Fruit fly (Drosophila melanogaster) whole organism, embryonic: Measurements from ENCODE around the gene CG42579.
A peak's percentile ranks its signal among the peaks of the same experiment; 100 is the strongest.

Source experiments
- Adf1 ChIP-seq: fragments of 200-800 bp; sonication (Bioruptor generic); IDR thresholded peaks from 2 replicates; pipeline ENCODE4 v1.3.6; 2022; ENCODE audit warnings: missing biosample characterization, missing genetic modification characterization
- Atf6 ChIP-seq: fragments of 200-800 bp; sonication (Bioruptor generic); IDR thresholded peaks from 2 replicates; pipeline ENCODE4 v1.3.6; 2022; ENCODE audit warnings: missing biosample characterization, missing genetic modification characterization
- BtbVII ChIP-seq: fragments of 200-800 bp; sonication (Bioruptor generic); optimal IDR thresholded peaks from 3 replicates; lab custom pipeline; 2017; ENCODE audit warnings: missing biosample characterization, mild to moderate bottlenecking, missing genetic modification characterization
- CG10654 ChIP-seq: fragments of 200-800 bp; sonication (Bioruptor generic); optimal IDR thresholded peaks from 2 replicates; lab custom pipeline; 2016; ENCODE audit warnings: missing biosample characterization, missing genetic modification characterization
- CG1603 ChIP-seq: fragments of 200-800 bp; sonication (Bioruptor generic); optimal IDR thresholded peaks from 2 replicates; lab custom pipeline; 2019; ENCODE audit warnings: missing biosample characterization, mild to moderate bottlenecking, missing genetic modification characterization, moderate library complexity
- CG18011 ChIP-seq: fragments of 200-800 bp; sonication (Bioruptor generic); optimal IDR thresholded peaks from 2 replicates; lab custom pipeline; 2017; ENCODE audit warnings: missing biosample characterization, missing genetic modification characterization, mild to moderate bottlenecking, moderate library complexity, missing genotype
- CG2678 ChIP-seq: fragments of 200-800 bp; sonication (Bioruptor generic); optimal IDR thresholded peaks from 3 replicates; lab custom pipeline; 2019; ENCODE audit warnings: missing biosample characterization, mild to moderate bottlenecking, missing genetic modification characterization, moderate library complexity
- CG4328 ChIP-seq: fragments of 200-800 bp; sonication (Bioruptor generic); optimal IDR thresholded peaks from 3 replicates; lab custom pipeline; 2017; ENCODE audit warnings: missing biosample characterization, missing genetic modification reagents, missing genetic modification characterization
- CG6175 ChIP-seq: fragments of 200-800 bp; sonication (Bioruptor generic); IDR thresholded peaks from 3 replicates; pipeline ENCODE4 v1.3.6; 2022; ENCODE audit warnings: missing biosample characterization, missing genetic modification characterization
- CG6272 ChIP-seq: fragments of 200-800 bp; sonication (Bioruptor generic); IDR thresholded peaks from 2 replicates; pipeline ENCODE4 v1.3.6; 2022; ENCODE audit warnings: missing biosample characterization, missing genetic modification characterization
- CG7745 ChIP-seq: fragments of 200-800 bp; sonication (Bioruptor generic); optimal IDR thresholded peaks from 2 replicates; lab custom pipeline; 2018; ENCODE audit warnings: missing biosample characterization, mild to moderate bottlenecking, missing genetic modification characterization, moderate library complexity
- CG8478 ChIP-seq: fragments of >200 bp; optimal IDR thresholded peaks from 2 replicates; lab custom pipeline; 2018
- D19B ChIP-seq: fragments of 200-800 bp; sonication (Bioruptor generic); optimal IDR thresholded peaks from 2 replicates; lab custom pipeline; 2017; ENCODE audit warnings: missing biosample characterization, mild to moderate bottlenecking, missing genetic modification characterization
- Dbx ChIP-seq: fragments of 200-800 bp; sonication (Bioruptor generic); IDR thresholded peaks from 3 replicates; pipeline ENCODE4 v1.3.6; 2022; ENCODE audit warnings: missing biosample characterization, missing genetic modification characterization
- Dfd ChIP-seq, 2 experiments: fragments of >200 bp; optimal IDR thresholded peaks; 2 replicates each; lab custom pipeline; 2017; ENCODE audit warnings: missing biosample characterization in 2 of 2, missing genetic modification characterization in 2 of 2
- Fer3 ChIP-seq: fragments of 200-800 bp; sonication (Bioruptor generic); optimal IDR thresholded peaks from 2 replicates; lab custom pipeline; 2018; ENCODE audit warnings: missing biosample characterization, mild to moderate bottlenecking, missing genetic modification characterization, moderate library complexity
- GATAe ChIP-seq: fragments of 200-800 bp; sonication (Bioruptor generic); conservative IDR thresholded peaks from 2 replicates; pipeline ENCODE4 v1.3.6; 2022; ENCODE audit warnings: missing biosample characterization, missing genetic modification characterization
- Hey ChIP-seq: fragments of 200-800 bp; sonication (Bioruptor generic); optimal IDR thresholded peaks from 3 replicates; lab custom pipeline; 2018; ENCODE audit warnings: missing biosample characterization, mild to moderate bottlenecking, missing genetic modification characterization
- HmgD ChIP-seq: fragments of 200-800 bp; sonication (Bioruptor generic); optimal IDR thresholded peaks from 3 replicates; lab custom pipeline; 2016; ENCODE audit warnings: missing biosample characterization, missing genetic modification characterization
- Lhr ChIP-seq: fragments of 200-800 bp; sonication (Bioruptor generic); optimal IDR thresholded peaks from 3 replicates; lab custom pipeline; 2017; ENCODE audit warnings: mild to moderate bottlenecking, missing biosample characterization, missing genetic modification reagents, missing genetic modification characterization
- Med ChIP-seq: fragments of 200-800 bp; sonication (Bioruptor generic); peaks from one replicate; lab custom pipeline; 2016; ENCODE audit warnings: missing biosample characterization, missing genetic modification characterization, mild to moderate bottlenecking, inconsistent platforms, moderate library complexity
- Meics ChIP-seq: fragments of 200-800 bp; sonication (Bioruptor generic); optimal IDR thresholded peaks from 2 replicates; lab custom pipeline; 2017; ENCODE audit warnings: missing biosample characterization, mild to moderate bottlenecking, missing genetic modification characterization
- NC2α ChIP-seq: fragments of 200-800 bp; sonication (Bioruptor generic); optimal IDR thresholded peaks from 2 replicates; lab custom pipeline; 2016; ENCODE audit warnings: missing biosample characterization, missing genetic modification characterization
- NC2β ChIP-seq: fragments of 200-800 bp; sonication (Bioruptor generic); optimal IDR thresholded peaks from 2 replicates; lab custom pipeline; 2016; ENCODE audit warnings: missing biosample characterization, missing genetic modification characterization
- Oli ChIP-seq: fragments of 200-800 bp; sonication (Bioruptor generic); optimal IDR thresholded peaks from 2 replicates; lab custom pipeline; 2018; ENCODE audit warnings: missing biosample characterization, mild to moderate bottlenecking, missing genetic modification characterization, moderate library complexity
- Scr ChIP-seq: fragments of 200-800 bp; sonication (Bioruptor generic); IDR thresholded peaks from 2 replicates; pipeline ENCODE4 v1.3.6; 2022; ENCODE audit warnings: missing biosample characterization, missing genetic modification characterization; ENCODE audit not compliant: partially characterized antibody
- Sox100B ChIP-seq: fragments of 200-800 bp; sonication (Bioruptor generic); optimal IDR thresholded peaks from 3 replicates; lab custom pipeline; 2018; ENCODE audit warnings: missing biosample characterization, mild to moderate bottlenecking, missing genetic modification characterization
- Sry-δ ChIP-seq: fragments of 200-800 bp; sonication (Bioruptor generic); optimal IDR thresholded peaks from 2 replicates; lab custom pipeline; 2016; ENCODE audit warnings: missing biosample characterization, missing genetic modification characterization
- abd-A ChIP-seq: fragments of 200-800 bp; sonication (Bioruptor generic); optimal IDR thresholded peaks from 3 replicates; lab custom pipeline; 2019; ENCODE audit warnings: missing biosample characterization, mild to moderate bottlenecking, missing genetic modification characterization, moderate library complexity
- ase ChIP-seq: fragments of 200-800 bp; sonication (Bioruptor generic); IDR thresholded peaks from 3 replicates; pipeline ENCODE4 v1.3.6; 2022; ENCODE audit warnings: missing biosample characterization, missing genetic modification characterization
- bbx ChIP-seq: fragments of 200-800 bp; sonication (Bioruptor generic); IDR thresholded peaks from 2 replicates; pipeline ENCODE4 v1.3.6; 2022; ENCODE audit warnings: missing biosample characterization, missing genetic modification characterization; ENCODE audit not compliant: partially characterized antibody
- croc ChIP-seq: fragments of 200-800 bp; sonication (Bioruptor generic); conservative IDR thresholded peaks from 3 replicates; pipeline ENCODE4 v1.3.6; 2022; ENCODE audit warnings: missing biosample characterization, missing genetic modification characterization
- dimm ChIP-seq: fragments of 200-800 bp; sonication (Bioruptor generic); IDR thresholded peaks from 2 replicates; pipeline ENCODE4 v1.3.6; 2022; ENCODE audit warnings: missing biosample characterization, missing genetic modification characterization
- esg ChIP-seq: fragments of 200-800 bp; sonication (Bioruptor generic); conservative IDR thresholded peaks from 2 replicates; pipeline ENCODE4 v1.3.6; 2022; ENCODE audit warnings: missing biosample characterization, missing genetic modification characterization
- eve ChIP-seq, 2 experiments: fragments of >200 bp; optimal IDR thresholded peaks; 2 replicates each; lab custom pipeline; 2017; ENCODE audit warnings: missing biosample characterization in 2 of 2, missing genetic modification characterization in 2 of 2
- gce ChIP-seq: fragments of 200-800 bp; sonication (Bioruptor generic); IDR thresholded peaks from 3 replicates; pipeline ENCODE4 v1.3.6; 2022; ENCODE audit warnings: missing biosample characterization, missing genetic modification characterization
- gsb-n ChIP-seq: fragments of 200-800 bp; sonication (Bioruptor generic); optimal IDR thresholded peaks from 3 replicates; lab custom pipeline; 2018; ENCODE audit warnings: missing biosample characterization, mild to moderate bottlenecking, missing genetic modification characterization
- gt ChIP-seq: fragments of 200-800 bp; sonication (Bioruptor generic); IDR thresholded peaks from 2 replicates; pipeline ENCODE4 v1.3.6; 2022; ENCODE audit warnings: missing biosample characterization, missing genetic modification characterization
- lmd ChIP-seq: fragments of 200-800 bp; sonication (Bioruptor generic); IDR thresholded peaks from 2 replicates; pipeline ENCODE4 v1.3.6; 2022; ENCODE audit warnings: missing biosample characterization, missing genetic modification characterization
- mld ChIP-seq: fragments of 200-800 bp; sonication (Bioruptor generic); IDR thresholded peaks from 3 replicates; pipeline ENCODE4 v1.3.6; 2022; ENCODE audit warnings: missing biosample characterization, missing genetic modification characterization; ENCODE audit not compliant: partially characterized antibody
- odd ChIP-seq: fragments of 200-800 bp; sonication (Bioruptor generic); optimal IDR thresholded peaks from 2 replicates; lab custom pipeline; 2017; ENCODE audit warnings: missing biosample characterization, mild to moderate bottlenecking, missing genetic modification characterization
- peb ChIP-seq: fragments of 200-800 bp; sonication (Bioruptor generic); IDR thresholded peaks from 2 replicates; pipeline ENCODE4 v1.3.6; 2022; ENCODE audit warnings: missing biosample characterization, missing genetic modification characterization
- sd ChIP-seq: fragments of 200-800 bp; sonication (Bioruptor generic); optimal IDR thresholded peaks from 3 replicates; lab custom pipeline; 2018; ENCODE audit warnings: missing biosample characterization, mild to moderate bottlenecking, missing genetic modification characterization, moderate library complexity
- sisA ChIP-seq: fragments of 200-800 bp; sonication (Bioruptor generic); IDR thresholded peaks from 2 replicates; pipeline ENCODE4 v1.3.6; 2022; ENCODE audit warnings: missing biosample characterization, missing genetic modification characterization
- sob ChIP-seq: fragments of 200-800 bp; sonication (Bioruptor generic); IDR thresholded peaks from 2 replicates; pipeline ENCODE4 v1.3.6; 2022; ENCODE audit warnings: missing biosample characterization, missing genetic modification characterization
- ssp ChIP-seq: fragments of 200-800 bp; sonication (Bioruptor generic); IDR thresholded peaks from 2 replicates; pipeline ENCODE4 v1.3.6; 2022; ENCODE audit warnings: missing biosample characterization, missing genetic modification characterization
- tin ChIP-seq: fragments of 200-800 bp; sonication (Bioruptor generic); optimal IDR thresholded peaks from 3 replicates; lab custom pipeline; 2016; ENCODE audit warnings: missing biosample characterization, missing genetic modification characterization
- usp ChIP-seq: fragments of >200 bp; optimal IDR thresholded peaks from 2 replicates; lab custom pipeline; 2017; ENCODE audit warnings: missing biosample characterization, missing genetic modification characterization
- vnd ChIP-seq: fragments of 200-800 bp; sonication (Bioruptor generic); IDR thresholded peaks from 3 replicates; pipeline ENCODE4 v1.3.6; 2022; ENCODE audit warnings: missing biosample characterization, missing genetic modification characterization; ENCODE audit not compliant: partially characterized antibody
- wdn ChIP-seq: fragments of 200-800 bp; sonication (Bioruptor generic); IDR thresholded peaks from 2 replicates; pipeline ENCODE4 v1.3.6; 2022; ENCODE audit warnings: missing biosample characterization, missing genetic modification characterization
- zf30C ChIP-seq: fragments of 200-800 bp; sonication (Bioruptor generic); optimal IDR thresholded peaks from 3 replicates; lab custom pipeline; 2018; ENCODE audit warnings: missing biosample characterization, mild to moderate bottlenecking, missing genetic modification characterization

CG42579 gene

dm6 chrX:20519696-20520373 is 7.6 kb upstream of the CG42579 start (continued):
- TF ChIP-seq NC2β (GFP tag; lab: Kevin White, UChicago), result no peak
- no peak for TF ChIP-seq Dbx
- TF ChIP-seq odd (GFP tag; lab: Kevin White, UChicago), result no peak
- no peak for TF ChIP-seq eve (GFP tag; optimal IDR thresholded peaks at IDR 0.05; lab: Kevin White, UChicago)
- no peak for TF ChIP-seq CG8478 (lab: Kevin White, UChicago)
- TF ChIP-seq ase, result no peak
- TF ChIP-seq ssp (GFP tag; lab: Robert Waterston, UW), result no peak
- TF ChIP-seq D19B (GFP tag; lab: Kevin White, UChicago), result peak; percentile 33
- TF ChIP-seq abd-A, result no peak
- no peak for TF ChIP-seq mld
- no peak for TF ChIP-seq croc (GFP tag; lab: Robert Waterston, UW)
- TF ChIP-seq gce (GFP tag; lab: Robert Waterston, UW), result no peak
- TF ChIP-seq Lhr (GFP tag; lab: Kevin White, UChicago), result no peak
- no peak for TF ChIP-seq CG4328 (GFP tag; lab: Kevin White, UChicago)
- no peak for TF ChIP-seq GATAe
- TF ChIP-seq Oli (tag; lab: Kevin White, UChicago), result peak; percentile 29
- no peak for TF ChIP-seq bbx (GFP tag; lab: Robert Waterston, UW)
- TF ChIP-seq tin, result no peak
- TF ChIP-seq sd (tag; lab: Kevin White, UChicago), result peak; percentile 56
- no peak for TF ChIP-seq zf30C (GFP tag; lab: Kevin White, UChicago)
- TF ChIP-seq CG18011 (GFP tag; lab: Kevin White, UChicago), result no peak
- TF ChIP-seq gt (GFP tag; lab: Robert Waterston, UW), result no peak
- TF ChIP-seq CG7745, result no peak
- peak; percentile 63 for TF ChIP-seq Med (GFP tag; lab: Kevin White, UChicago)
- peak; percentile 9 for TF ChIP-seq CG2678 (tag; lab: Kevin White, UChicago)
- no peak for TF ChIP-seq Adf1 (GFP tag; lab: Robert Waterston, UW)
- no peak for TF ChIP-seq Sox100B (GFP tag; lab: Kevin White, UChicago)
- no peak for TF ChIP-seq CG6272 (GFP tag; lab: Robert Waterston, UW)
- TF ChIP-seq peb (GFP tag; lab: Robert Waterston, UW), result no peak
- TF ChIP-seq HmgD (GFP tag; lab: Kevin White, UChicago), result no peak
- no peak for TF ChIP-seq Meics (GFP tag; lab: Kevin White, UChicago)
- TF ChIP-seq dimm (GFP tag; lab: Robert Waterston, UW), result no peak
- no peak for TF ChIP-seq vnd
- TF ChIP-seq usp (GFP tag; lab: Kevin White, UChicago), result no peak
- no peak for TF ChIP-seq Dfd (GFP tag; optimal IDR thresholded peaks at IDR 0.05; lab: Kevin White, UChicago)
- no peak for TF ChIP-seq Scr (GFP tag; lab: Robert Waterston, UW)
- peak; percentile 22; the same call in 1 of the 2 replicates for TF ChIP-seq esg (GFP tag; lab: Robert Waterston, UW)
- TF ChIP-seq Fer3, result no peak
- TF ChIP-seq CG6175 (GFP tag; lab: Robert Waterston, UW), result no peak
- no peak for TF ChIP-seq CG1603 (tag; lab: Kevin White, UChicago)
- no peak for TF ChIP-seq sisA (GFP tag; lab: Robert Waterston, UW)
- TF ChIP-seq sob (GFP tag; lab: Robert Waterston, UW), result no peak
- no peak for TF ChIP-seq wdn (GFP tag; lab: Robert Waterston, UW)
- TF ChIP-seq BtbVII (GFP tag; lab: Kevin White, UChicago), result no peak
- no peak for TF ChIP-seq lmd (GFP tag; lab: Robert Waterston, UW)
- no peak for TF ChIP-seq Sry-δ
- TF ChIP-seq NC2α (GFP tag; lab: Kevin White, UChicago), result no peak
- TF ChIP-seq gsb-n (tag; lab: Kevin White, UChicago), result no peak
- TF ChIP-seq Atf6 (GFP tag; lab: Robert Waterston, UW), result peak; percentile 17; the same call in 1 of the 2 replicates
- no peak for TF ChIP-seq Hey
- TF ChIP-seq CG10654 (GFP tag; lab: Kevin White, UChicago), result no peak
